Fruit fly (Drosophila melanogaster): ENCODE data around the gene beat-Ia.

DNA sequence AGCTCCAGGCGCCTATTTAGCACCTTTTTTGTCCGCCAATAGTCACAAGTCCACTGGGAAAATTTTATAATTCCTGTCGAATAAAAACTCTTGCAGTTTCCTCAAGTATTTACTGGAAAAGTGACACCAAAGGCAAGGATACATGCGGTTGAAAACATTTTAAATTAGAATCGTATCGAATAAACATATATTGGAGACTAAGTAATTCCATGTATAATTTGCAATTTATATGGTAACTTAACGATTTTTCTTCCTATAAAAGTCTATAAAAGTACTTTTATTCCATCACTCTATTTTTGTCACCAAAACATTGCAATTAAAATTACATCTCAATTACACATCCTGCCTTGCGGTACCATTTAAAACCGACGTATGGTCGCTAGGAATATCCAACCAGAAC is 46.2 kb upstream of the beat-Ia start, which contains the start of gene CG34167:
- TF ChIP-seq CG12605 (GFP tag; IDR thresholded peaks at IDR 0.05) (no peak), CG4496 (GFP tag; IDR thresholded peaks at IDR 0.05) (no peak), Ets98B (GFP tag; IDR thresholded peaks at IDR 0.05) (no peak), CG15710 (tag; optimal IDR thresholded peaks at IDR 0.05) (no peak), CG9948 (tag; optimal IDR thresholded peaks at IDR 0.05) (no peak), CG34367 (tag; optimal IDR thresholded peaks at IDR 0.05) (no peak), CG17806 (tag; optimal IDR thresholded peaks at IDR 0.05) (no peak), CG8301 (tag; optimal IDR thresholded peaks at IDR 0.05) (no peak), EcR (GFP tag; optimal IDR thresholded peaks at IDR 0.05) (no peak)
